Worm (Caenorhabditis elegans) whole organism, L4 larva: ENCODE data around the gene Y5H2A.1.

Source experiments
- cey-2 ChIP-seq: sonication (generic microtip); optimal IDR thresholded peaks from 3 replicates; lab custom pipeline; 2017; ENCODE audit warnings: missing genetic modification characterization, mild to moderate bottlenecking, missing compliant biosample characterization, antibody characterized with exemption, borderline replicate concordance; ENCODE audit not compliant: insufficient read depth
- hlh-30 ChIP-seq: sonication (generic microtip); optimal IDR thresholded peaks from 2 replicates; lab custom pipeline; 2017; ENCODE audit warnings: antibody characterized with exemption, mild to moderate bottlenecking, missing genetic modification characterization, missing compliant biosample characterization; ENCODE audit not compliant: insufficient read depth
- jun-1 ChIP-seq: fragments of 150-350 bp; optimal IDR thresholded peaks from 2 replicates; lab custom pipeline; 2014; ENCODE audit warnings: missing biosample characterization, missing genetic modification reagents, missing genetic modification characterization
- lin-1 ChIP-seq: fragments of 200-800 bp; sonication (Bioruptor generic); IDR thresholded peaks from 2 replicates; pipeline ENCODE4 v1.3.6; 2022; ENCODE audit warnings: missing genetic modification reagents, missing genetic modification characterization, missing compliant biosample characterization
- nhr-11 ChIP-seq: fragments of 150-350 bp; optimal IDR thresholded peaks from 2 replicates; lab custom pipeline; 2014; ENCODE audit warnings: missing biosample characterization, missing genetic modification characterization
- nhr-25 ChIP-seq: sonication (generic microtip); optimal IDR thresholded peaks from 2 replicates; lab custom pipeline; 2017; ENCODE audit warnings: missing genetic modification characterization, mild to moderate bottlenecking, missing compliant biosample characterization, antibody characterized with exemption, moderate library complexity, borderline replicate concordance; ENCODE audit not compliant: insufficient read depth
- nhr-76 ChIP-seq: fragments of 150-350 bp; optimal IDR thresholded peaks from 2 replicates; lab custom pipeline; 2014; ENCODE audit warnings: missing biosample characterization, missing genetic modification characterization

DNA sequence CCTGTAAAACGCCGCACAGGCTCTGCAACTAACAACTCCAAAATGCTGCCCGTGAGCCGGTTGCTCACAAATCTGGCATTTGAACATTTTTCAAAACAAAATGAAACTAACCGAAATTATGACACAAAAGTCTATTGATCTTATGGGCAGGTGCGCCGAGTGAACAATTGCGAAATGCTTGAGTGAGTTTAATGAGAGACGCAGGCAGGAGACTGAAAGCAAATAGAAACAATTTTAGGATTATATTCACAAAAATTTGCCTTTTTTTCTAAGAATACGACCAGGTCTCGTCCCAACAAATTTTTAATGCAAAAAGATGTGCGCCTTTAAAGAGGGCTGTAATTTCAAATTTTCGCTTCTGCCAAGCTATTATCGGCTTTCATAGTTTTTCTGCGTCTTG lies 7.2 kb downstream of the Y5H2A.1 start, which contains the start of gene nhr-183:
- TF ChIP-seq nhr-76 (tag; lab: Kevin White, UChicago) (no peak), cey-2 (no peak), jun-1 (tag; lab: Kevin White, UChicago) (no peak), lin-1 (no peak), nhr-25 (tag; lab: Kevin White, UChicago) (no peak), hlh-30 (no peak), nhr-11 (tag; lab: Kevin White, UChicago) (no peak)
